Fruit fly (Drosophila melanogaster) whole organism, embryonic: ENCODE measurements around the gene CG44261.

Experiments used
- Adf1 ChIP-seq: fragments of 200-800 bp; sonication (Bioruptor generic); IDR thresholded peaks from 2 replicates; pipeline ENCODE4 v1.3.6; 2022; ENCODE audit warnings: missing biosample characterization, missing genetic modification characterization
- Atf3 ChIP-seq: fragments of 200-800 bp; sonication (Bioruptor generic); optimal IDR thresholded peaks from 3 replicates; lab custom pipeline; 2016; ENCODE audit warnings: missing biosample characterization, missing genetic modification characterization
- CG1024 ChIP-seq: fragments of 200-800 bp; sonication (Bioruptor generic); IDR thresholded peaks from 2 replicates; pipeline ENCODE4 v1.3.6; 2022; ENCODE audit warnings: missing biosample characterization, missing genetic modification characterization
- CG10462 ChIP-seq: fragments of 200-800 bp; sonication (Bioruptor generic); optimal IDR thresholded peaks from 2 replicates; lab custom pipeline; 2016; ENCODE audit warnings: missing biosample characterization, missing genetic modification characterization
- CG11560 ChIP-seq: fragments of 200-800 bp; sonication (Bioruptor generic); IDR thresholded peaks from 3 replicates; pipeline ENCODE4 v1.3.6; 2022; ENCODE audit warnings: missing biosample characterization, missing genetic modification characterization
- CG11723 ChIP-seq: fragments of 200-800 bp; sonication (Bioruptor generic); optimal IDR thresholded peaks from 2 replicates; lab custom pipeline; 2017; ENCODE audit warnings: missing biosample characterization, mild to moderate bottlenecking, missing genetic modification characterization
- CG12659 ChIP-seq: fragments of 200-800 bp; sonication (Bioruptor generic); optimal IDR thresholded peaks from 3 replicates; lab custom pipeline; 2017; ENCODE audit warnings: mild to moderate bottlenecking, missing biosample characterization, missing genetic modification reagents, missing genetic modification characterization
- CG12942 ChIP-seq: fragments of 200-800 bp; sonication (Bioruptor generic); optimal IDR thresholded peaks from 3 replicates; lab custom pipeline; 2016; ENCODE audit warnings: missing biosample characterization, missing genetic modification characterization
- CG13287 ChIP-seq: fragments of 200-800 bp; sonication (Bioruptor generic); IDR thresholded peaks from 2 replicates; pipeline ENCODE4 v1.3.6; 2022; ENCODE audit warnings: missing biosample characterization, missing genetic modification characterization; ENCODE audit not compliant: partially characterized antibody
- CG13775 ChIP-seq: fragments of 200-800 bp; sonication (Bioruptor generic); optimal IDR thresholded peaks from 3 replicates; lab custom pipeline; 2017; ENCODE audit warnings: missing biosample characterization, mild to moderate bottlenecking, missing genetic modification characterization
- CG15601 ChIP-seq: fragments of 200-800 bp; sonication (Bioruptor generic); optimal IDR thresholded peaks from 3 replicates; lab custom pipeline; 2019; ENCODE audit warnings: missing biosample characterization, mild to moderate bottlenecking, missing genetic modification characterization, moderate library complexity
- CG16779 ChIP-seq: fragments of 200-800 bp; sonication (Bioruptor generic); IDR thresholded peaks from 2 replicates; pipeline ENCODE4 v1.3.6; 2022; ENCODE audit warnings: missing biosample characterization, missing genetic modification characterization
- CG16813 ChIP-seq: fragments of 200-800 bp; sonication (Bioruptor generic); IDR thresholded peaks from 3 replicates; pipeline ENCODE4 v1.3.6; 2022; ENCODE audit warnings: missing biosample characterization, missing genetic modification characterization; ENCODE audit not compliant: partially characterized antibody
- CG17385 ChIP-seq: fragments of 200-800 bp; sonication (Bioruptor generic); optimal IDR thresholded peaks from 3 replicates; lab custom pipeline; 2018; ENCODE audit warnings: missing biosample characterization, mild to moderate bottlenecking, missing genetic modification characterization
- CG18599 ChIP-seq: fragments of 200-800 bp; sonication (Bioruptor generic); optimal IDR thresholded peaks from 3 replicates; lab custom pipeline; 2017; ENCODE audit warnings: missing biosample characterization, missing genetic modification characterization, mild to moderate bottlenecking, moderate library complexity, missing genetic modification reagents
- CG2678 ChIP-seq: fragments of 200-800 bp; sonication (Bioruptor generic); optimal IDR thresholded peaks from 3 replicates; lab custom pipeline; 2019; ENCODE audit warnings: missing biosample characterization, mild to moderate bottlenecking, missing genetic modification characterization, moderate library complexity
- CG2875 ChIP-seq: fragments of 200-800 bp; sonication (Bioruptor generic); optimal IDR thresholded peaks from 2 replicates; lab custom pipeline; 2017; ENCODE audit warnings: missing biosample characterization, mild to moderate bottlenecking, missing genetic modification characterization, missing genetic modification reagents
- CG31365 ChIP-seq: fragments of 200-800 bp; sonication (Bioruptor generic); optimal IDR thresholded peaks from 2 replicates; lab custom pipeline; 2018; ENCODE audit warnings: missing biosample characterization, mild to moderate bottlenecking, missing genetic modification characterization
- CG32532 ChIP-seq: fragments of 200-800 bp; sonication (Bioruptor generic); IDR thresholded peaks from 2 replicates; pipeline ENCODE4 v1.3.6; 2022; ENCODE audit warnings: missing biosample characterization, missing genetic modification characterization
- CG3847 ChIP-seq: fragments of 200-800 bp; sonication (Bioruptor generic); IDR thresholded peaks from 2 replicates; pipeline ENCODE4 v1.3.6; 2022; ENCODE audit warnings: missing biosample characterization, missing genetic modification characterization
- CG4707 ChIP-seq: fragments of 200-800 bp; sonication (Bioruptor generic); optimal IDR thresholded peaks from 2 replicates; lab custom pipeline; 2018; ENCODE audit warnings: missing biosample characterization, mild to moderate bottlenecking, missing genetic modification characterization, moderate library complexity
- CG6272 ChIP-seq: fragments of 200-800 bp; sonication (Bioruptor generic); IDR thresholded peaks from 2 replicates; pipeline ENCODE4 v1.3.6; 2022; ENCODE audit warnings: missing biosample characterization, missing genetic modification characterization
- CG6791 ChIP-seq: fragments of 200-800 bp; sonication (Bioruptor generic); IDR thresholded peaks from 3 replicates; pipeline ENCODE4 v1.3.6; 2022; ENCODE audit warnings: missing biosample characterization, missing genetic modification characterization; ENCODE audit not compliant: partially characterized antibody
- CG8290 ChIP-seq, 3 experiments: fragments of 200-800 bp; sonication (Bioruptor generic); optimal IDR thresholded peaks; 2 replicates each; lab custom pipeline; 2016 to 2019; ENCODE audit warnings: missing biosample characterization in 3 of 3, missing genetic modification characterization in 3 of 3, mild to moderate bottlenecking in 2 of 3, moderate library complexity in 1 of 3
- CG9609 ChIP-seq: fragments of 200-800 bp; sonication (Bioruptor generic); optimal IDR thresholded peaks from 3 replicates; lab custom pipeline; 2016; ENCODE audit warnings: missing biosample characterization, missing genetic modification characterization
- CG9727 ChIP-seq: fragments of 200-800 bp; sonication (Bioruptor generic); optimal IDR thresholded peaks from 3 replicates; lab custom pipeline; 2017; ENCODE audit warnings: missing biosample characterization, mild to moderate bottlenecking, missing genetic modification characterization
- CG9797 ChIP-seq: fragments of 200-800 bp; sonication (Bioruptor generic); optimal IDR thresholded peaks from 3 replicates; lab custom pipeline; 2018; ENCODE audit warnings: missing biosample characterization, mild to moderate bottlenecking, missing genetic modification characterization
- CG9932 ChIP-seq: fragments of 200-800 bp; sonication (Bioruptor generic); IDR thresholded peaks from 2 replicates; pipeline ENCODE4 v1.3.6; 2022; ENCODE audit warnings: missing biosample characterization, missing genetic modification characterization
- Dref ChIP-seq: fragments of 200-800 bp; sonication (Bioruptor generic); IDR thresholded peaks from 2 replicates; pipeline ENCODE4 v1.3.6; 2022; ENCODE audit warnings: missing biosample characterization, missing genetic modification characterization
- Fer3 ChIP-seq: fragments of 200-800 bp; sonication (Bioruptor generic); optimal IDR thresholded peaks from 2 replicates; lab custom pipeline; 2018; ENCODE audit warnings: missing biosample characterization, mild to moderate bottlenecking, missing genetic modification characterization, moderate library complexity
- HLH54F ChIP-seq: fragments of 200-800 bp; sonication (Bioruptor generic); optimal IDR thresholded peaks from 3 replicates; lab custom pipeline; 2016; ENCODE audit warnings: missing biosample characterization, missing genetic modification characterization
- Hmx ChIP-seq: fragments of 200-800 bp; sonication (Bioruptor generic); optimal IDR thresholded peaks from 2 replicates; lab custom pipeline; 2016; ENCODE audit warnings: missing biosample characterization, missing genetic modification characterization
- Hr39 ChIP-seq: fragments of >200 bp; optimal IDR thresholded peaks from 2 replicates; lab custom pipeline; 2017
- Max ChIP-seq: fragments of 200-800 bp; sonication (Bioruptor generic); optimal IDR thresholded peaks from 2 replicates; lab custom pipeline; 2016; ENCODE audit warnings: missing biosample characterization, mild to moderate bottlenecking, missing genetic modification characterization
- Myb ChIP-seq: fragments of 200-800 bp; sonication (Bioruptor generic); optimal IDR thresholded peaks from 2 replicates; lab custom pipeline; 2016; ENCODE audit warnings: missing biosample characterization, missing genetic modification characterization
- Sry-δ ChIP-seq: fragments of 200-800 bp; sonication (Bioruptor generic); optimal IDR thresholded peaks from 2 replicates; lab custom pipeline; 2016; ENCODE audit warnings: missing biosample characterization, missing genetic modification characterization
- cad ChIP-seq: fragments of >200 bp; optimal IDR thresholded peaks from 2 replicates; lab custom pipeline; 2017; ENCODE audit warnings: missing biosample characterization, missing genetic modification characterization
- dati ChIP-seq: fragments of 200-800 bp; sonication (Bioruptor generic); IDR thresholded peaks from 2 replicates; pipeline ENCODE4 v1.3.6; 2022; ENCODE audit warnings: missing biosample characterization, missing genetic modification characterization
- dpn ChIP-seq, 2 experiments: fragments of 200-800 bp; sonication (Bioruptor generic); optimal IDR thresholded peaks; 3 replicates each; lab custom pipeline; 2016; ENCODE audit warnings: missing biosample characterization in 2 of 2, missing genetic modification characterization in 2 of 2
- esg ChIP-seq: fragments of 200-800 bp; sonication (Bioruptor generic); conservative IDR thresholded peaks from 2 replicates; pipeline ENCODE4 v1.3.6; 2022; ENCODE audit warnings: missing biosample characterization, missing genetic modification characterization
- fu2 ChIP-seq: fragments of 200-800 bp; sonication (Bioruptor generic); optimal IDR thresholded peaks from 2 replicates; lab custom pipeline; 2016; ENCODE audit warnings: missing biosample characterization, missing genetic modification characterization
- jing ChIP-seq: fragments of 200-800 bp; sonication (Bioruptor generic); optimal IDR thresholded peaks from 2 replicates; lab custom pipeline; 2018; ENCODE audit warnings: missing biosample characterization, mild to moderate bottlenecking, missing genetic modification characterization
- nerfin-2 ChIP-seq: fragments of 200-800 bp; sonication (Bioruptor generic); IDR thresholded peaks from 2 replicates; pipeline ENCODE4 v1.3.6; 2022; ENCODE audit warnings: missing biosample characterization, missing genetic modification characterization; ENCODE audit not compliant: partially characterized antibody
- oc ChIP-seq: fragments of 200-800 bp; sonication (Bioruptor generic); optimal IDR thresholded peaks from 2 replicates; lab custom pipeline; 2018; ENCODE audit warnings: missing biosample characterization, mild to moderate bottlenecking, missing genetic modification characterization, moderate library complexity
- pb ChIP-seq: fragments of 200-800 bp; sonication (Bioruptor generic); optimal IDR thresholded peaks from 3 replicates; lab custom pipeline; 2016; ENCODE audit warnings: missing biosample characterization, missing genetic modification characterization
- ranshi ChIP-seq: fragments of 200-800 bp; sonication (Bioruptor generic); IDR thresholded peaks from 2 replicates; pipeline ENCODE4 v1.3.6; 2022; ENCODE audit warnings: missing biosample characterization, missing genetic modification characterization
- sens ChIP-seq: fragments of 200-800 bp; sonication (Bioruptor generic); peaks from one replicate; lab custom pipeline; 2016; ENCODE audit warnings: missing biosample characterization, missing genetic modification characterization
- sima ChIP-seq: fragments of 200-800 bp; sonication (Bioruptor generic); optimal IDR thresholded peaks from 2 replicates; lab custom pipeline; 2016; ENCODE audit warnings: missing biosample characterization, missing genetic modification characterization
- so ChIP-seq: fragments of 200-800 bp; sonication (Bioruptor generic); IDR thresholded peaks from 3 replicates; pipeline ENCODE4 v1.3.6; 2022; ENCODE audit warnings: missing biosample characterization, missing genetic modification characterization
- trem ChIP-seq: fragments of 200-800 bp; optimal IDR thresholded peaks from 3 replicates; lab custom pipeline; 2019; ENCODE audit warnings: missing biosample characterization, mild to moderate bottlenecking, missing genetic modification characterization, moderate library complexity
- wor ChIP-seq: fragments of 200-800 bp; sonication (Bioruptor generic); IDR thresholded peaks from 2 replicates; pipeline ENCODE4 v1.3.6; 2022; ENCODE audit warnings: missing biosample characterization, missing genetic modification characterization

The CG44261 gene

DNA sequence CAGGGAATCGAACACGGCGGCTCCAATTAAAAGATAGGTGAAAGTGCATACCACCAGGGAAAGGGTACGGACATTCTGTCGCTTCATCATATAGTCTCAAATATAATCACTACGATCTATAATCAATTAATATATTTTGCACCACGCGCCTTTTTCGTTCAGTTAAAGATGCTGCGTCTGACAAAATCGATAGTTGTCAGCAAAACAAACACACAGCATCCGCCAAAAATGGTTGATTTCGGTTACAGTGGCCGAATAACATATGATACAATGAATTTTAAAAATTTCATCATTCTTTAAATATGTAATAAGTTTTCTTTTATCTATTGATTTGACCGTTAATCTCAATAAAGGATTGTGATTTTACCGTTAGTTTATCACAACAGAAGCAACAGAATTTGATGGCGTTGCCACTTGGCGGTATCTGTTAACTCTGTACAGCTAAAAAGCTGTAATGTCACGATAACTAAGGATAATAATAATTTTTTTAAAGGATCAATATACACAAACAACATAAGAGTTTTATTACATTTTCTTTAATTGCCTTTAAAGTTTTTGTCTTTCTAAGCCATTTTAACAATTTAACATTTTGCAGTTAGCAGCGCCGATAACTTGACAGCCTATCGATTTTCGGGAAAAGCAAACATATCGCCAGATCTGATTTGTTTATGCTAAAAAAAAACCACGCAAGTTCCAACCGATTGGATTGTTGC, 4.1 kb upstream of the CG44261 start, which contains the start of the genes Task7 and alpha-Man-IIa:
Task7 (minus strand) TSS at position 366 of the 713 bp plus-strand sequence.
alpha-Man-IIa (plus strand) TSS at position 621 of the 713 bp plus-strand sequence.
- no peak for TF ChIP-seq CG17385 (GFP tag; lab: Kevin White, UChicago)
- no peak for TF ChIP-seq nerfin-2 (GFP tag; lab: Robert Waterston, UW)
- TF ChIP-seq trem (tag; lab: Kevin White, UChicago): peak; percentile 97
- no peak for TF ChIP-seq CG9932 (GFP tag; lab: Robert Waterston, UW)
- TF ChIP-seq cad: no peak
- no peak for TF ChIP-seq dpn (GFP tag; optimal IDR thresholded peaks at IDR 0.05; lab: Kevin White, UChicago)
- no peak for TF ChIP-seq CG31365 (tag; lab: Kevin White, UChicago)
- TF ChIP-seq Atf3: no peak
- TF ChIP-seq Myb (GFP tag; lab: Kevin White, UChicago): peak; percentile 70
- TF ChIP-seq Hmx (GFP tag; lab: Kevin White, UChicago): no peak
- no peak for TF ChIP-seq Fer3
- TF ChIP-seq ranshi (GFP tag; lab: Robert Waterston, UW): no peak
- TF ChIP-seq CG11560: no peak
- no peak for TF ChIP-seq HLH54F (GFP tag; lab: Kevin White, UChicago)
- TF ChIP-seq CG6272 (GFP tag; lab: Robert Waterston, UW): no peak
- no peak for TF ChIP-seq so (GFP tag; lab: Robert Waterston, UW)
- no peak for TF ChIP-seq CG9727 (GFP tag; lab: Kevin White, UChicago)
- peak; percentile 66 for TF ChIP-seq Dref
- no peak for TF ChIP-seq wor (GFP tag; lab: Robert Waterston, UW)
- no peak for TF ChIP-seq CG13775 (GFP tag; lab: Kevin White, UChicago)
- no peak for TF ChIP-seq CG9609 (GFP tag; lab: Kevin White, UChicago)
- peak; percentile 83 for TF ChIP-seq sens (GFP tag; lab: Kevin White, UChicago)
- TF ChIP-seq CG8290 (GFP tag; optimal IDR thresholded peaks at IDR 0.05; lab: Kevin White, UChicago): no peak
- TF ChIP-seq CG8290 (tag; optimal IDR thresholded peaks at IDR 0.05; lab: Kevin White, UChicago): no peak
- no peak for TF ChIP-seq CG32532 (GFP tag; lab: Robert Waterston, UW)
- no peak for TF ChIP-seq Hr39 (lab: Kevin White, UChicago)
- no peak for TF ChIP-seq Max (GFP tag; lab: Kevin White, UChicago)
- TF ChIP-seq CG15601: no peak
- TF ChIP-seq Adf1 (GFP tag; lab: Robert Waterston, UW): no peak
- TF ChIP-seq CG16813: 0 out of 3 replicates have a peak, but pooled peaks have one; percentile 7
- TF ChIP-seq CG12942 (GFP tag; lab: Kevin White, UChicago): no peak
- no peak for TF ChIP-seq esg
- TF ChIP-seq pb (GFP tag; lab: Kevin White, UChicago): no peak
- TF ChIP-seq CG16779: no peak
- peak; percentile 50 for TF ChIP-seq CG10462 (GFP tag; lab: Kevin White, UChicago)
- no peak for TF ChIP-seq sima (GFP tag; lab: Kevin White, UChicago)
- no peak for TF ChIP-seq jing (GFP tag; lab: Kevin White, UChicago)
- no peak for TF ChIP-seq CG11723
- TF ChIP-seq CG9797 (GFP tag; lab: Kevin White, UChicago): no peak
- TF ChIP-seq CG12659 (GFP tag; lab: Kevin White, UChicago): peak; percentile 12
- no peak; the same call in 2 of the 3 replicates for TF ChIP-seq CG6791 (GFP tag; lab: Robert Waterston, UW)
- no peak for TF ChIP-seq fu2 (GFP tag; lab: Kevin White, UChicago)
- no peak for TF ChIP-seq oc (tag; lab: Kevin White, UChicago)
- TF ChIP-seq CG3847 (GFP tag; lab: Robert Waterston, UW): no peak
- no peak for TF ChIP-seq dati
- no peak for TF ChIP-seq CG2678 (tag; lab: Kevin White, UChicago)
- no peak for TF ChIP-seq CG1024
- no peak for TF ChIP-seq CG4707 (GFP tag; lab: Kevin White, UChicago)
- no peak for TF ChIP-seq CG2875 (GFP tag; lab: Kevin White, UChicago)
- peak; percentile 71 for TF ChIP-seq CG13287 (GFP tag; lab: Robert Waterston, UW)
- no peak for TF ChIP-seq CG18599 (GFP tag; lab: Kevin White, UChicago)
- peak; percentile 2 for TF ChIP-seq Sry-δ (GFP tag; lab: Kevin White, UChicago)
